Fruit fly (Drosophila melanogaster): ENCODE measurements around the gene CG31436.

The CG31436 gene

DNA sequence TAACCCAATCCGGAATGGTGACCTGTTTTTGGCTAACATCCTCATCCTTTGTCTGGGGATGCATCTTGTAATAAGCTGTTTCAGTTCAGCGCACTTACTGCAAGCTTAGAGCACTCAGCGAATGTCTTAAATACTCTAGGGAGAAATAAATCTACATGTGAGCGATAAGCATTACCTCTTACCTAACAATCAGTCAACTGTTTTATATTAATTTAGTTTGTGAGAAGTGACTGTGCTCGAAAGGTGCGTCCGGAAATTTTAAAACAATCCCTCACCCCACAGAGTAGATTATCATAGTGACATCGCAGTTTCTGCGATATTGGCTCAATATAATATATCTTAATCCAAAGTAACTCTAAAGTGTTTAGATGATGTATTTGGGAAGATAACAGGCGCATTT lies 14.1 kb downstream of the CG31436 start, which contains the start of gene CG10553:
Gene CG10553, minus strand, starts transcription at position 101 of the 400 bp plus-strand sequence.
- TF ChIP-seq CG17801 (GFP tag; optimal IDR thresholded peaks at IDR 0.05; ENCODE audit: partially characterized antibody) = no peak

DNA sequence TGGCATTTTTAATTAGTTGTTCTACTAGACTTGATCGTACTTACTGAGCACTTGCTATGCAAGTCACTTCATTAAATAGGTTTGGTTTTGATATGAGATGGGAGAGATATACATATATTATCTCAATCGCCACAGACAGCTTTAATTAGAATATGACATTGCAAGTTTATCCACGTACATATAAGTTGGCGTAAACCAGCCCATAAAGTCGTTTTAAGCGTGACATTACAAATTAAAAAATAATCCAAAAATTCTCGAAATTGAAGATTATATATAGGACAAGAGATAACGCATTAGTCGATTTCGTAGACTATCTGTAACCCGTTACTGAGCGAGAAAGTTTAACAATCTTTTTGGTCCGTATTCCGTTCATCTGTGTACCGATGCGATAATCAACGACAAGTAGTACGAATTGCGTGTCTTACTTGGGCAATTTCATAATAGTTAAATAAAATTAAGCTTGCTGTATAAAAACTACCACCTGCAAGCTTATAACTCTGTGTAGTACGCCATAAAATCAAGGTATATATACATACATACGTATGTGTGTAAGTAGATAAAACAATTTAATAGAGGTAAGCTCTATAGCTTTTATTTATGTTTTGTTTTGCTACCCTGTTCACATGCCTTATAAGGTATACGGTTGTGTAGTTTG lies 16.2 kb downstream of the CG31436 start, which contains the start of gene CG10560:
Gene CG10560, minus strand, starts transcription at position 51 of the 655 bp plus-strand sequence.
- no peak for TF ChIP-seq CG17801 (GFP tag; optimal IDR thresholded peaks at IDR 0.05; ENCODE audit: partially characterized antibody)

DNA sequence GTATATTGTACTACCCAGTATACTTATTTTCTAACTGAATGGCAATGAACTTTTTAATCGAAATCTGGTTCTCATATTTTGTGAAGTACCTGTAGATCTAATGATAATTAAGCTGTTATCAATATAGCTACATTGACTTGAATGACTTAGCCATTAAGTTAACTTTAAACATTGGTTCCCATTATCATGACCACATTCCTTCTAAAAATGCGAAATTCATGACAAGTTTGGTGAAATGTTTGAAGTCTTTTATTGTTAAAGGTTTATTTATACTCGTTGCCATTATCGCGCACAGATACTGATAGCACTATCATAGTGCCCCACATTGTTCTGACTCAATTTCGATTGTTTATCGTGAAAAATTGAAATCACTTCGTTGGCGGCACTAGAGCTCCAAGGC lies 17.0 kb downstream of the CG31436 start:
- TF ChIP-seq CG17801 (GFP tag; optimal IDR thresholded peaks at IDR 0.05; ENCODE audit: partially characterized antibody) = no peak

DNA sequence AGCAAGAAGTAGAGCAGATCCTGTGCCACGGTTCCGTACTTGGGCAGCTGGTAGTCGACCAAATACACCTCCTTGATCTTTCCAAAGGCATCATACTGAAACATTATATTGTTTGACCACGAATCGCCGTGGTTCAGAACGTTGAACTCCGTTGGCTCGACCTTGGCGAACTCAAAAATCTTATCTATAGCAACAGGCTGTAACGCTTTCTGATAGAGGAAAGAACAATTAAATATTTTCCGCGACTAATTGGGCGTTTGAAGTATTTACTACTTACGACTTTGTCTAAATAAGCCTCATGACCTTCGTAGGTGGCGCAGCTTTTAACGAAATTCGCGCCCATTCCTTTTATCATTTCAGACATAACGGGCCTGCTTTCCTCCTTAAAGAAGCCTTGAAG lies 17.7 kb downstream of the CG31436 start:
- TF ChIP-seq CG17801 (GFP tag; optimal IDR thresholded peaks at IDR 0.05; ENCODE audit: partially characterized antibody) = no peak

DNA sequence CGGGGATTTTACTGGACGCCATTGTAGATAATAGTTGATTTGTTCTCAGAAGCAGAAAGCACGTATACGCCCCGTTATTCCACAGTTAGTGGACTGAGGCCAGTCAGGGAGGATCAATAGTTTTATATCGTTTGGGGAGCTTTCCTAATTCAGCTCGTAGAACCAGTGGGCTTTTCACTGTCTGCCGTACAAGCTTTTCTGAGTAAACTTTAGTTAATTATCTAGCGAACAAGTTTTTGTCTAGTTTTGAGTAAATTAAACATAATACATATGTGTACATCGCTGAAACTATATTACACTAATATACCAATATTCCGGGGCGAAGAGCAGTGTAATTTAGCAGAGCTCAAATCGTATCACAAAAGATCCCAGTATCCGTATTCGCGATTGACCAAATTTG lies 18.7 kb downstream of the CG31436 start, which contains the start of gene CG10562:
Gene CG10562, minus strand, starts transcription at position 101 of the 400 bp plus-strand sequence.
- no peak for TF ChIP-seq CG17801 (GFP tag; optimal IDR thresholded peaks at IDR 0.05; ENCODE audit: partially characterized antibody)

DNA sequence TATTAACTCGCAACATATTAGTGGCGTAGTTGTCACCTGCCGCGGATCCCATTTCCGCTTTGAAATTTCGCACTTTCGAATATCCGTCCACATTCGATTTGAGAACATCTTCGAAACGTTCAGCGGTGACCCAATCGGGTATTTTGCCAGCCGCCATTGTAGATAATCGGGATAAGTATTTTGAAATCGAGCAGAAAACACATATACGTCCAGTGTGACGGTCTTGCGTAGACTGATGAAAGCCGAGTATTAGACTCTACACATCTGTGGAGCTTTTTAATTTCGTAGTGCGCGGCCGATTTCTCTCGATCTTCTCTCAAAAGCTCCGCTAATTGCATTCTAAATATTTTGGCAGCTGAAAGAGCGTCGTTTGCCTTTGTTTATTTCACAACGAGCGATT lies 25.1 kb downstream of the CG31436 start, which contains the start of gene CHKov1:
Gene CHKov1, minus strand, starts transcription at position 238 of the 400 bp plus-strand sequence.
- no peak for TF ChIP-seq CG17801 (GFP tag; optimal IDR thresholded peaks at IDR 0.05; ENCODE audit: partially characterized antibody)

DNA sequence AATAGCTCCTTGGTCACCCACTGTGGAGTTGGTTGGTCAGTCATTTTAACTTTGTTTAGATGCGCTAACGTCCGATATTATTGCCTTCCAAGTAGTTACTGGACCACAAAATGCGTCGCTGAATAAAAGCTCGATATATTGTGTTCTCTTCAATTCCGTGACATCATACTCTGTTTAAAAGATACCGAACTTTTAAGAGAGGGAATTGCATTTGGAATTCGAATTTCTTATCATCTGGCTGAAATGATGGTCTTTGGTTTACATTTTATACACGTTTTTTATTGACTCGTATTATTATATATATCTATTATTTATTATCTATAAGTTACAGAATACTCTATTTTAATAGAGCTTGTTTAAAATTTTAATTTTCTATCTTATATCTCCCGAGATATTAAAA lies 27.2 kb downstream of the CG31436 start, which contains the start of gene CHKov2:
Gene CHKov2, minus strand, starts transcription at position 101 of the 400 bp plus-strand sequence.
- no peak for TF ChIP-seq CG17801 (GFP tag; optimal IDR thresholded peaks at IDR 0.05; ENCODE audit: partially characterized antibody)

DNA sequence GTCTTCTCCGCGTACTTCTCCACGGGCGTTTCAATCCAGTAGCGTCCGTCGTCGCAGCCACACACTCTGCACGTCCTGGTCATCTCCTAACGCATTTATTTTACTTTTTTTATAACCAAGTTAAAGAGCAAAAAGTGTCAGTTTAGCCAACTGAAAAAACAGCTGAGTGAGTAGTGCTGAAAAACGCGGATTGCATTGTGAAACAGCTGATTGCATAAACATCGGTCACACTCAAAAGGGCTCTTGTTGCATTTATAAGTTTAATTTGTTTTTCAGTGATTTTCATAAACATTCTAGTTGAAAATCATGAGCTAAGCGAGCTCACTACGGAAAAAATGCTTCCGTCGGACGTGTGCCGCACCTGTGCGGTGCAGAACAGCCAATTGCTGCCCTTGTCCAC lies 31.1 kb downstream of the CG31436 start, which contains the start of the genes CG10669 and CG11902:
Gene CG10669, minus strand, starts transcription at position 179 of the 400 bp plus-strand sequence.
Gene CG11902, plus strand, starts transcription at position 193 of the 400 bp plus-strand sequence.
- no peak for TF ChIP-seq CG17801 (GFP tag; optimal IDR thresholded peaks at IDR 0.05; ENCODE audit: partially characterized antibody)

DNA sequence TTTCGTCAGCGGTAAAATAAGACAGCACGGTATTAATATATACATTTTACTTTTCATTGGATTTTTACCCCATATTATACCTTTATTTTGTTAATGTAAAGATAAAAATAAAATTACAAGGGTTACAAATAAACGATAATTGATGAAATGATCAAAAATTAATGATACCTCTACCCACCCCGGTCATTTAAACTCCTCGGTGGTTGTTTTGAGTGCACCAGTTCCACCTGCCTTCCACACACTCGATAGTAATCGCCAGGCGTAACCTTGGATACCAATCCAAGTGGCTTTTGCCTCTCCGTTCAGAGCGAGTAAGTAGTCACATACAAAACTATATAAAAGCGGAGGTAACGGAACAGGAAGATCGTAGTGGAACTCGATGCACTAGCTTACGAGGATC lies 36.0 kb downstream of the CG31436 start, which contains the start of gene rha:
Gene rha, plus strand, starts transcription at position 301 of the 400 bp plus-strand sequence.
- TF ChIP-seq CG17801 (GFP tag; optimal IDR thresholded peaks at IDR 0.05; ENCODE audit: partially characterized antibody) = no peak

DNA sequence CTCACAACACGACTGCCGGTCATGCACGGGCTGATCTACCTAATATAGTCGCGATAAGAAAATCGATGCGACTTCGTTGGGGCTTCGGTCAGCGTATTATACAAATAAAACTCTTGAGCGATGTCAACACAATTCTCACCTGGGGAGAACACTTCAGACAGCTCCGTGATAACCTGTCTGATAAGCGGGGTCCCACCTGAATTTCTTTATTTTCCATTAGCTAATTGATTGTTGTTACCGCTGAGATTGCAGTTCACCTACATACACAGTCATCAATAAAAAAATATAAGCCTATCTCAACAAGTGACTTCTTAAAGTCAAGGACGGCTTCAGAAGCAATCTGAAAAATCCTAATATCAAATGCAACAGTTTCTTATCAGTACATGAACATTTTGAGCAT lies 43.0 kb downstream of the CG31436 start, which contains the start of gene tobi:
Gene tobi, minus strand, starts transcription at position 23 of the 400 bp plus-strand sequence.
- no peak for TF ChIP-seq CG17801 (GFP tag; optimal IDR thresholded peaks at IDR 0.05; ENCODE audit: partially characterized antibody)
